Fruit fly (Drosophila melanogaster): ENCODE data around the gene Nazo.

DNA sequence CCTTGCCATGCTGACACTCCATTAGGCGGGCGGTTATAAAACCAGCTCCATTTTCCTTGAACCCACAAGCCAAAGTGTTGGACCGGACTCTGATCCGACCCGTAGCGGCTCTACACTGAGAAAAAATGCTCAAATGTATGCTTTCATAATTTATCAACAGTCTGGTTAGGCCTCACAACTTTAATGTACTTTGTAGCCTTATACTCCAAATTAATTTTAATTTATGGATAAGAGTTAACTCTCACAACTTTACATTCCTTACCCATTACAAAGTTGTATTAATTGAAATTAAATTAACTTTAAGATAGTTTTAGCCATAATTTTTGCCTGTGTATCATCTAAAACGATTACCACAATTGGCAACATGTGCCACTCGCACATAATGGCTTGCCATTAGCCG is 31.6 kb upstream of the Nazo start:
- TF ChIP-seq Met (GFP tag; optimal IDR thresholded peaks at IDR 0.05) (no peak), fd85E (GFP tag; optimal IDR thresholded peaks at IDR 0.05) (no peak), achi (GFP tag; optimal IDR thresholded peaks at IDR 0.05) (no peak), CG6808 (GFP tag; optimal IDR thresholded peaks at IDR 0.05) (no peak), CG34406 (GFP tag; optimal IDR thresholded peaks at IDR 0.05) (no peak), eg (GFP tag; IDR thresholded peaks at IDR 0.05) (no peak; the same call in 1 of the 3 replicates), dsx (GFP tag; optimal IDR thresholded peaks at IDR 0.05; ENCODE audit: poor library complexity, severe bottlenecking) (no peak), svp (GFP tag) (no peak), Hr39 (GFP tag; optimal IDR thresholded peaks at IDR 0.05) (no peak), Blimp-1 (GFP tag; optimal IDR thresholded peaks at IDR 0.05) (no peak), CG6854 (GFP tag; optimal IDR thresholded peaks at IDR 0.05) (no peak), net (GFP tag; optimal IDR thresholded peaks at IDR 0.05) (no peak), CG3032 (tag; optimal IDR thresholded peaks at IDR 0.05) (no peak)
